Worm (Caenorhabditis elegans): ENCODE measurements around the gene F17C11.6.

ce11 chrV:10925658-10926057 is 29.3 kb upstream of the F17C11.6 start:
- no peak for TF ChIP-seq mdl-1 (tag; optimal IDR thresholded peaks at IDR 0.05)
- TF ChIP-seq aly-2 (tag; optimal IDR thresholded peaks at IDR 0.05), result no peak
- no peak for TF ChIP-seq snpc-4 (tag; optimal IDR thresholded peaks at IDR 0.05)
- no peak for TF ChIP-seq sma-9 (GFP tag; optimal IDR thresholded peaks at IDR 0.05)
- no peak for TF ChIP-seq sma-9 (tag; optimal IDR thresholded peaks at IDR 0.05)
- no peak for TF ChIP-seq nhr-237 (tag; optimal IDR thresholded peaks at IDR 0.05)
- TF ChIP-seq lin-13 (GFP tag; optimal IDR thresholded peaks at IDR 0.05), result no peak
- no peak for TF ChIP-seq nhr-77 (tag; optimal IDR thresholded peaks at IDR 0.05)
- TF ChIP-seq lsy-2 (tag; optimal IDR thresholded peaks at IDR 0.05), result no peak
- no peak for TF ChIP-seq ama-1 (optimal IDR thresholded peaks at IDR 0.05)
- TF ChIP-seq unc-62 (GFP tag; optimal IDR thresholded peaks at IDR 0.05), result no peak
- no peak for TF ChIP-seq skn-1 (tag; optimal IDR thresholded peaks at IDR 0.05)
